Worm (Caenorhabditis elegans) whole organism, early embryonic: ENCODE measurements around the gene orc-2.

ENCODE experiments used
- F13C5.2 ChIP-seq: sonication (generic microtip); optimal IDR thresholded peaks from 2 replicates; lab custom pipeline; 2017; ENCODE audit warnings: mild to moderate bottlenecking, missing genetic modification characterization, inconsistent platforms, missing compliant biosample characterization
- aly-1 ChIP-seq: sonication (generic microtip); optimal IDR thresholded peaks from 2 replicates; lab custom pipeline; 2016; ENCODE audit warnings: missing genetic modification characterization, missing compliant biosample characterization
- ama-1 ChIP-seq: fragments of 150-350 bp; optimal IDR thresholded peaks from 2 replicates; lab custom pipeline; 2014
- ceh-13 ChIP-seq: fragments of 200-800 bp; sonication (Bioruptor generic); optimal IDR thresholded peaks from 2 replicates; lab custom pipeline; 2018; ENCODE audit warnings: mild to moderate bottlenecking, missing genetic modification characterization, missing compliant biosample characterization
- ceh-36 ChIP-seq: sonication (generic microtip); optimal IDR thresholded peaks from 2 replicates; lab custom pipeline; 2016; ENCODE audit warnings: missing genetic modification characterization, inconsistent platforms, missing compliant biosample characterization
- ets-7 ChIP-seq: sonication (generic microtip); optimal IDR thresholded peaks from 2 replicates; lab custom pipeline; 2016; ENCODE audit warnings: missing genotype, missing genetic modification characterization, missing compliant biosample characterization
- flt-1 ChIP-seq: fragments of 200-800 bp; sonication (Bioruptor generic); IDR thresholded peaks from 2 replicates; pipeline ENCODE4 v1.3.6; 2022; ENCODE audit warnings: missing genetic modification characterization, missing compliant biosample characterization
- pes-1 ChIP-seq: fragments of 200-800 bp; sonication (Bioruptor generic); IDR thresholded peaks from 2 replicates; pipeline ENCODE4 v1.3.6; 2022; ENCODE audit warnings: missing genetic modification reagents, missing genetic modification characterization, missing compliant biosample characterization
- scrt-1 ChIP-seq: fragments of 200-800 bp; sonication (Bioruptor generic); IDR thresholded peaks from 2 replicates; pipeline ENCODE4 v1.3.6; 2022; ENCODE audit warnings: missing genetic modification characterization, missing compliant biosample characterization
- tbx-11 ChIP-seq: fragments of 200-800 bp; sonication (Bioruptor generic); IDR thresholded peaks from 2 replicates; pipeline ENCODE4 v1.3.6; 2022; ENCODE audit warnings: missing genetic modification characterization, missing compliant biosample characterization
- tbx-37 ChIP-seq: fragments of 200-800 bp; sonication (Bioruptor generic); conservative IDR thresholded peaks from 2 replicates; pipeline ENCODE4 v1.3.6; 2022; ENCODE audit warnings: missing genetic modification reagents, missing genetic modification characterization, missing compliant biosample characterization

ce11 chrII:10923948-10924347 is 50.2 kb downstream of the orc-2 start, which contains the start of gene Y19D2B.2:
- TF ChIP-seq pes-1 (GFP tag; lab: Robert Waterston, UW) (no peak), F13C5.2 (tag; lab: Kevin White, UChicago) (no peak), ceh-36 (tag; lab: Kevin White, UChicago) (no peak), ama-1 (lab: Kevin White, UChicago) (no peak), flt-1 (GFP tag; lab: Robert Waterston, UW) (no peak), tbx-11 (no peak), aly-1 (tag; lab: Kevin White, UChicago) (no peak), ets-7 (tag; lab: Kevin White, UChicago) (no peak), tbx-37 (GFP tag; lab: Robert Waterston, UW) (no peak), ceh-13 (GFP tag; lab: Kevin White, UChicago) (no peak), scrt-1 (GFP tag; lab: Robert Waterston, UW) (no peak)
